Worm (Caenorhabditis elegans): ENCODE results near the gene T01D1.4.

DNA sequence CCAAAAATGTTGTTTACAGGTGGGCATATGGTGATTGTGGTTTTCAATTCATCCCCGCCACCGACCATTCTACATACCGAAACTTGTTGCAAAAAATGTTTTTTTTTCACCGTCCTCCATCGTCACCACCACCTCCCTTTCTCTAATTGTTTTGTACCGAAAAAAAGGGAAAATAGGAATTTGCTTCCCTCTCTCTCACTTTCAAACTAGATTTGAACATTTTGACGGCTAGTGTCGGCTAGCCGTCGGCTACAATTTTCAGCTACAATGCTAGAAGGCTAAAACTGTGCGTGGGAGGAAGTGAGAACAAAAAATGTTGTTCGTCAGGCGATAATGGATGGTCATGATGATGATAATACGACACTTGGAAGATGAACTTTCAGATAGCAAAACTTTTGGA lies 747 bp downstream of the T01D1.4 start:
- TF ChIP-seq mdl-1 (tag; optimal IDR thresholded peaks at IDR 0.05) (no peak), nhr-102 (tag; optimal IDR thresholded peaks at IDR 0.05) (no peak), zfp-2 (tag; optimal IDR thresholded peaks at IDR 0.05) (no peak), skn-1 (tag; optimal IDR thresholded peaks at IDR 0.05) (no peak), unc-62 (GFP tag; optimal IDR thresholded peaks at IDR 0.05 in 1 of 2) (no peak), unc-62 (tag; optimal IDR thresholded peaks at IDR 0.05) (no peak), nhr-25 (tag; optimal IDR thresholded peaks at IDR 0.05; ENCODE audit: borderline replicate concordance, insufficient read depth) (no peak), ceh-82 (tag; optimal IDR thresholded peaks at IDR 0.05) (no peak), gei-8 (GFP tag; optimal IDR thresholded peaks at IDR 0.05) (no peak), madf-9 (GFP tag; conservative IDR thresholded peaks at IDR 0.05) (no peak), ZK546.5 (tag; optimal IDR thresholded peaks at IDR 0.05) (no peak)
